Fruit fly (Drosophila melanogaster): ENCODE data around the gene Rab26.

- TF ChIP-seq psq (optimal IDR thresholded peaks at IDR 0.05) (no peak), ttk (optimal IDR thresholded peaks at IDR 0.05) (no peak)
Measured at dm6 chr3L:21279168-21279567, 39.4 kb upstream of the Rab26 start.

All from Kc167 (cell line).